Worm (Caenorhabditis elegans): Measurements from ENCODE around the gene taf-10.

ce11 chrV:4731154-4731961 lies 44.5 kb downstream of the taf-10 start, which contains the start of gene F39G3.3:
- TF ChIP-seq lin-15B (tag; optimal IDR thresholded peaks at IDR 0.05), result peak; percentile 11
- no peak for TF ChIP-seq zag-1 (tag; optimal IDR thresholded peaks at IDR 0.05)
- peak; percentile 33 for TF ChIP-seq elt-2 (tag; optimal IDR thresholded peaks at IDR 0.05)
- TF ChIP-seq egl-27 (tag; optimal IDR thresholded peaks at IDR 0.05), result no peak
- peak; percentile 4 for TF ChIP-seq pqm-1 (tag; optimal IDR thresholded peaks at IDR 0.05)
- TF ChIP-seq egl-5 (tag; optimal IDR thresholded peaks at IDR 0.05), result peak; percentile 80
- TF ChIP-seq skn-1 (tag; optimal IDR thresholded peaks at IDR 0.05), result peak; percentile 52
- TF ChIP-seq aly-2 (tag; optimal IDR thresholded peaks at IDR 0.05), result no peak
- TF ChIP-seq nhr-25 (tag; optimal IDR thresholded peaks at IDR 0.05), result no peak
- TF ChIP-seq lin-39 (tag; optimal IDR thresholded peaks at IDR 0.05), result peak; percentile 94
- no peak for TF ChIP-seq fkh-2 (tag; optimal IDR thresholded peaks at IDR 0.05)
- TF ChIP-seq ceh-82 (tag; optimal IDR thresholded peaks at IDR 0.05), result no peak
- TF ChIP-seq nhr-76 (tag; optimal IDR thresholded peaks at IDR 0.05), result no peak
- TF ChIP-seq R02D3.7 (tag; optimal IDR thresholded peaks at IDR 0.05), result no peak
